Worm (Caenorhabditis elegans) whole organism, L1 larva: ENCODE measurements around the gene F19C7.8.

Experiments used
- sptf-1 ChIP-seq: fragments of 150-350 bp; optimal IDR thresholded peaks from 2 replicates; lab custom pipeline; 2014; ENCODE audit warnings: missing biosample characterization, missing genetic modification characterization
- sup-37 ChIP-seq: fragments of 200-800 bp; sonication (Bioruptor generic); optimal IDR thresholded peaks from 2 replicates; lab custom pipeline; 2018; ENCODE audit warnings: mild to moderate bottlenecking, missing genetic modification characterization, missing compliant biosample characterization
- tbx-2 ChIP-seq: sonication (generic microtip); optimal IDR thresholded peaks from 2 replicates; lab custom pipeline; 2016; ENCODE audit warnings: missing genetic modification characterization, missing compliant biosample characterization

DNA sequence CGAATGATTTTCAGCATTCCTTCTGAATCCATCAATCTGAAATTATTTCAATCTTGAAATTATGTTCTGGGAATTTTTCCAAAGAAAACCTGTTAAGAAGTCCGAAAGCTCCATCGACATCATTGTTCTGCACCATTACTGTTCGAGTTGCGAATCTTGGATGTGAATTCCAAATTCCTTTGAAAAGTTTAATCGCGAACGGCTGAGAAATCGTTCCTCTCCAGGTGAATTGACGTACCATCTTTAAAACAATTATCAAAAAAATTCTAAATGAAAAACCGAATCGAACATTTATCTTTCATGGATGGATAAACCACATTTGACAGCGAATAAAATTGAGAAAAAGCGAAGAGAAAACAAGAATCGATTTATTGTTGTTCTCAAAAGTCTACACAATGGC, 21.4 kb upstream of the F19C7.8 start, which contains the start of gene mrps-21:
- TF ChIP-seq tbx-2 (tag; lab: Kevin White, UChicago) (no peak), sptf-1 (tag; lab: Kevin White, UChicago) (no peak), sup-37 (GFP tag; lab: Kevin White, UChicago) (no peak)
